Worm (Caenorhabditis elegans) whole organism, mixed stage, embryonic: ENCODE measurements around the gene gcy-22.

Experiments
- elt-1 ChIP-seq: sonication (generic microtip); optimal IDR thresholded peaks from 2 replicates; lab custom pipeline; 2017; ENCODE audit warnings: missing genetic modification characterization, mild to moderate bottlenecking, missing compliant biosample characterization, antibody characterized with exemption, moderate library complexity, borderline replicate concordance; ENCODE audit not compliant: insufficient read depth
- lin-13 ChIP-seq: fragments of 150-350 bp; optimal IDR thresholded peaks from 2 replicates; lab custom pipeline; 2014; ENCODE audit warnings: missing biosample characterization, missing genetic modification characterization
- lsy-2 ChIP-seq: fragments of 150-350 bp; optimal IDR thresholded peaks from 2 replicates; lab custom pipeline; 2014; ENCODE audit warnings: missing biosample characterization, missing genetic modification characterization
- nhr-12 ChIP-seq: fragments of 150-350 bp; optimal IDR thresholded peaks from 2 replicates; lab custom pipeline; 2014; ENCODE audit warnings: missing biosample characterization, missing genetic modification characterization
- nhr-2 ChIP-seq: fragments of 150-350 bp; optimal IDR thresholded peaks from 2 replicates; lab custom pipeline; 2014; ENCODE audit warnings: missing biosample characterization, missing genetic modification characterization
- nhr-237 ChIP-seq: fragments of 150-350 bp; optimal IDR thresholded peaks from 2 replicates; lab custom pipeline; 2014; ENCODE audit warnings: missing biosample characterization, missing genetic modification characterization
- nhr-28 ChIP-seq: fragments of 150-350 bp; optimal IDR thresholded peaks from 2 replicates; lab custom pipeline; 2014; ENCODE audit warnings: missing biosample characterization, missing genetic modification characterization
- nhr-76 ChIP-seq: sonication (generic microtip); optimal IDR thresholded peaks from 2 replicates; lab custom pipeline; 2017; ENCODE audit warnings: missing biosample characterization, missing genetic modification characterization
- snpc-4 ChIP-seq: fragments of 150-350 bp; optimal IDR thresholded peaks from 2 replicates; lab custom pipeline; 2014; ENCODE audit warnings: missing biosample characterization, missing genetic modification characterization
- sptf-1 ChIP-seq: sonication (generic microtip); optimal IDR thresholded peaks from 2 replicates; lab custom pipeline; 2017; ENCODE audit warnings: mild to moderate bottlenecking, missing genetic modification characterization, moderate library complexity, missing compliant biosample characterization
- unc-120 ChIP-seq: sonication (generic microtip); optimal IDR thresholded peaks from 2 replicates; lab custom pipeline; 2017; ENCODE audit warnings: missing genetic modification characterization, missing compliant biosample characterization; ENCODE audit not compliant: poor library complexity, severe bottlenecking
- unc-39 ChIP-seq: fragments of 150-350 bp; optimal IDR thresholded peaks from 2 replicates; lab custom pipeline; 2014; ENCODE audit warnings: missing biosample characterization, missing genetic modification characterization
- unc-62 ChIP-seq: fragments of 150-350 bp; optimal IDR thresholded peaks from 2 replicates; lab custom pipeline; 2014; ENCODE audit warnings: missing biosample characterization, missing genetic modification reagents, missing genetic modification characterization
- ztf-11 ChIP-seq: fragments of 150-350 bp; optimal IDR thresholded peaks from 2 replicates; lab custom pipeline; 2014; ENCODE audit warnings: missing biosample characterization, missing genetic modification characterization

ce11 chrV:20780400-20780799 is 44.5 kb downstream of the gcy-22 start, which contains the start of gene hif-1:
- no peak for TF ChIP-seq unc-120 (tag; lab: Kevin White, UChicago)
- TF ChIP-seq lsy-2 (tag; lab: Kevin White, UChicago) = no peak
- TF ChIP-seq elt-1 (tag; lab: Kevin White, UChicago) = no peak
- TF ChIP-seq nhr-28 = no peak
- TF ChIP-seq nhr-12 = no peak
- no peak for TF ChIP-seq nhr-76 (tag; lab: Kevin White, UChicago)
- TF ChIP-seq unc-39 = no peak
- no peak for TF ChIP-seq unc-62 (GFP tag; lab: Kevin White, UChicago)
- no peak for TF ChIP-seq nhr-237 (tag; lab: Kevin White, UChicago)
- no peak for TF ChIP-seq sptf-1 (tag; lab: Kevin White, UChicago)
- no peak for TF ChIP-seq snpc-4 (tag; lab: Kevin White, UChicago)
- no peak for TF ChIP-seq nhr-2
- no peak for TF ChIP-seq lin-13 (tag; lab: Kevin White, UChicago)
- no peak for TF ChIP-seq ztf-11 (tag; lab: Kevin White, UChicago)
